Fruit fly (Drosophila melanogaster) whole organism, prepupa: ENCODE results near the gene KP78a.
A peak's percentile ranks its signal among the peaks of the same experiment; 100 is the strongest.

Experiments
- CG10631 ChIP-seq: fragments of 200-800 bp; sonication (Bioruptor generic); optimal IDR thresholded peaks from 2 replicates; lab custom pipeline; 2016; ENCODE audit warnings: missing biosample characterization, missing genetic modification characterization
- CG10669 ChIP-seq: fragments of 200-800 bp; sonication (Bioruptor generic); optimal IDR thresholded peaks from 3 replicates; lab custom pipeline; 2018; ENCODE audit warnings: missing biosample characterization, mild to moderate bottlenecking, missing genetic modification characterization, moderate library complexity
- CG1621 ChIP-seq: fragments of 200-800 bp; sonication (Bioruptor generic); optimal IDR thresholded peaks from 3 replicates; lab custom pipeline; 2018; ENCODE audit warnings: missing biosample characterization, mild to moderate bottlenecking, missing genetic modification characterization
- CG3032 ChIP-seq: fragments of 200-800 bp; optimal IDR thresholded peaks from 2 replicates; lab custom pipeline; 2019; ENCODE audit warnings: missing biosample characterization, mild to moderate bottlenecking, missing genetic modification characterization, moderate library complexity
- CG4318 ChIP-seq: fragments of 200-800 bp; sonication (Bioruptor generic); optimal IDR thresholded peaks from 3 replicates; lab custom pipeline; 2017; ENCODE audit warnings: missing biosample characterization, mild to moderate bottlenecking, missing genetic modification characterization
- CG6163 ChIP-seq: fragments of 200-800 bp; sonication (Bioruptor generic); IDR thresholded peaks from 3 replicates; pipeline ENCODE4 v1.3.6; 2022; ENCODE audit warnings: missing biosample characterization, missing genetic modification characterization
- CG6276 ChIP-seq: fragments of 200-800 bp; sonication (Bioruptor generic); optimal IDR thresholded peaks from 2 replicates; lab custom pipeline; 2017; ENCODE audit warnings: missing biosample characterization, mild to moderate bottlenecking, missing genetic modification characterization
- CG6808 ChIP-seq: fragments of 200-800 bp; sonication (Bioruptor generic); optimal IDR thresholded peaks from 3 replicates; lab custom pipeline; 2017; ENCODE audit warnings: missing biosample characterization, missing genetic modification characterization, mild to moderate bottlenecking, moderate library complexity, missing genetic modification reagents
- CG6854 ChIP-seq: fragments of 200-800 bp; sonication (Bioruptor generic); optimal IDR thresholded peaks from 2 replicates; lab custom pipeline; 2017; ENCODE audit warnings: missing biosample characterization, mild to moderate bottlenecking, missing genetic modification characterization
- CG7368 ChIP-seq: fragments of 200-800 bp; sonication (Bioruptor generic); optimal IDR thresholded peaks from 3 replicates; lab custom pipeline; 2016; ENCODE audit warnings: missing biosample characterization, missing genetic modification characterization
- CG9139 ChIP-seq: fragments of 200-800 bp; sonication (Bioruptor generic); optimal IDR thresholded peaks from 3 replicates; lab custom pipeline; 2017; ENCODE audit warnings: missing biosample characterization, mild to moderate bottlenecking, missing genetic modification characterization
- Eip75B ChIP-seq: fragments of 200-800 bp; sonication (Bioruptor generic); optimal IDR thresholded peaks from 3 replicates; lab custom pipeline; 2016; ENCODE audit warnings: missing biosample characterization, missing genetic modification characterization
- Eip78C ChIP-seq: fragments of 200-800 bp; sonication (Bioruptor generic); peaks from one replicate; lab custom pipeline; 2016; ENCODE audit warnings: missing biosample characterization, missing genetic modification characterization
- Eip93F ChIP-seq: fragments of 200-800 bp; sonication (Bioruptor generic); optimal IDR thresholded peaks from 2 replicates; lab custom pipeline; 2016; ENCODE audit warnings: missing biosample characterization, mild to moderate bottlenecking, missing genetic modification characterization
- Ets21C ChIP-seq: fragments of 200-800 bp; sonication (Bioruptor generic); optimal IDR thresholded peaks from 3 replicates; lab custom pipeline; 2016; ENCODE audit warnings: missing biosample characterization, missing genetic modification characterization
- Ets96B ChIP-seq: fragments of 200-800 bp; optimal IDR thresholded peaks from 2 replicates; lab custom pipeline; 2019; ENCODE audit warnings: missing biosample characterization, mild to moderate bottlenecking, missing genetic modification characterization, moderate library complexity
- Hr38 ChIP-seq: sonication (Bioruptor generic); optimal IDR thresholded peaks from 2 replicates; lab custom pipeline; 2016; ENCODE audit warnings: missing biosample characterization, missing genetic modification characterization
- Hr4 ChIP-seq: fragments of 200-800 bp; sonication (Bioruptor generic); optimal IDR thresholded peaks from 3 replicates; lab custom pipeline; 2016; ENCODE audit warnings: missing biosample characterization, missing genetic modification characterization
- Lpt ChIP-seq: fragments of 200-800 bp; sonication (Bioruptor generic); optimal IDR thresholded peaks from 3 replicates; lab custom pipeline; 2016; ENCODE audit warnings: missing biosample characterization, missing genetic modification characterization
- Met ChIP-seq: fragments of 200-800 bp; sonication (Bioruptor generic); optimal IDR thresholded peaks from 3 replicates; lab custom pipeline; 2016; ENCODE audit warnings: missing biosample characterization, missing genetic modification characterization
- OdsH ChIP-seq: fragments of 200-800 bp; sonication (Bioruptor generic); optimal IDR thresholded peaks from 3 replicates; lab custom pipeline; 2016; ENCODE audit warnings: missing biosample characterization, missing genetic modification characterization
- Smox ChIP-seq: fragments of 200-800 bp; sonication (Bioruptor generic); optimal IDR thresholded peaks from 3 replicates; lab custom pipeline; 2016; ENCODE audit warnings: missing biosample characterization, missing genetic modification characterization
- Sox102F ChIP-seq: fragments of 200-800 bp; sonication (Bioruptor generic); optimal IDR thresholded peaks from 2 replicates; lab custom pipeline; 2016; ENCODE audit warnings: missing biosample characterization, mild to moderate bottlenecking, missing genetic modification characterization
- Sox14 ChIP-seq: fragments of 200-800 bp; sonication (Bioruptor generic); optimal IDR thresholded peaks from 3 replicates; lab custom pipeline; 2016; ENCODE audit warnings: missing biosample characterization, missing genetic modification characterization
- achi ChIP-seq: fragments of 200-800 bp; sonication (Bioruptor generic); optimal IDR thresholded peaks from 3 replicates; lab custom pipeline; 2016; ENCODE audit warnings: missing biosample characterization, missing genetic modification characterization
- acj6 ChIP-seq: fragments of 200-800 bp; sonication (Bioruptor generic); optimal IDR thresholded peaks from 3 replicates; lab custom pipeline; 2016; ENCODE audit warnings: missing biosample characterization, missing genetic modification characterization
- dac ChIP-seq: fragments of 200-800 bp; sonication (Bioruptor generic); optimal IDR thresholded peaks from 2 replicates; lab custom pipeline; 2017; ENCODE audit warnings: missing biosample characterization, mild to moderate bottlenecking, missing genetic modification characterization
- dsx ChIP-seq: fragments of 200-800 bp; optimal IDR thresholded peaks from 3 replicates; lab custom pipeline; 2019; ENCODE audit warnings: missing biosample characterization, mild to moderate bottlenecking, missing genetic modification characterization, moderate library complexity; ENCODE audit not compliant: poor library complexity, severe bottlenecking
- eg ChIP-seq: fragments of 200-800 bp; sonication (Bioruptor generic); IDR thresholded peaks from 3 replicates; pipeline ENCODE4 v1.3.6; 2022; ENCODE audit warnings: missing biosample characterization, missing genetic modification characterization
- fd85E ChIP-seq: fragments of 200-800 bp; sonication (Bioruptor generic); optimal IDR thresholded peaks from 3 replicates; lab custom pipeline; 2016; ENCODE audit warnings: missing biosample characterization, missing genetic modification characterization
- fkh ChIP-seq: fragments of 200-800 bp; sonication (Bioruptor generic); optimal IDR thresholded peaks from 3 replicates; lab custom pipeline; 2017; ENCODE audit warnings: missing biosample characterization, mild to moderate bottlenecking, missing genetic modification characterization, moderate library complexity
- lz ChIP-seq: fragments of 200-800 bp; sonication (Bioruptor generic); optimal IDR thresholded peaks from 3 replicates; lab custom pipeline; 2016; ENCODE audit warnings: missing biosample characterization, missing genetic modification characterization
- net ChIP-seq: fragments of 200-800 bp; sonication (Bioruptor generic); optimal IDR thresholded peaks from 3 replicates; lab custom pipeline; 2016; ENCODE audit warnings: missing biosample characterization, missing genetic modification characterization
- salr ChIP-seq, 2 experiments: fragments of 200-800 bp; sonication (Bioruptor generic); optimal IDR thresholded peaks; 3 replicates each; lab custom pipeline; 2016 to 2018; ENCODE audit warnings: missing biosample characterization in 2 of 2, missing genetic modification characterization in 2 of 2, mild to moderate bottlenecking in 1 of 2
- svp ChIP-seq: fragments of 200-800 bp; sonication (Bioruptor generic); peaks from one replicate; lab custom pipeline; 2016; ENCODE audit warnings: missing biosample characterization, missing genetic modification characterization
- topi ChIP-seq: fragments of 200-800 bp; sonication (Bioruptor generic); optimal IDR thresholded peaks from 3 replicates; lab custom pipeline; 2016; ENCODE audit warnings: missing biosample characterization, missing genetic modification characterization
- vri ChIP-seq: fragments of 200-800 bp; sonication (Bioruptor generic); optimal IDR thresholded peaks from 3 replicates; lab custom pipeline; 2016; ENCODE audit warnings: missing biosample characterization, mild to moderate bottlenecking, missing genetic modification characterization

The KP78a gene

dm6 chr3R:11363577-11363976, 10.6 kb upstream of the KP78a start:
- TF ChIP-seq Smox (GFP tag; lab: Kevin White, UChicago) (no peak), Ets21C (GFP tag; lab: Kevin White, UChicago) (no peak), eg (GFP tag; lab: Robert Waterston, UW) (no peak), CG7368 (GFP tag; lab: Kevin White, UChicago) (no peak), topi (GFP tag; lab: Kevin White, UChicago) (no peak), Hr38 (no peak), fd85E (GFP tag; lab: Kevin White, UChicago) (no peak)

DNA sequence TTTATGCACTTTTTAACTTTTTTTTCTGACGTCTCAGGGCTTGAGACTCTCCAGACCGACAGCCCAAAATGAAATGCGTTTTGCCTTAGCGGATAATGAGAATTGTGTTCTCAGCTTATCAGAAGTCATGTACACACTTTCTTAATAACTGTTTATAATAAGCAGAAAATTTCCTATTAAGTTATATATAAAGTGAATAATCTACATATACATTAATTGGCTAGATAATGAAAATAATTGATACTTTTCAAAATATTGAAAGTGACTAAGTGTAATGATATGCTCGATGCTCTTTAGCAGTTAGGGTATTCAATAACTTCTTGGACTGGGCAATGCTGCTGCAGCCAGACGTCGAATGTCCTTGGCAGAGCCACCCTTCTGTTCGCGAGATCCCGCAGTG, 9.0 kb upstream of the KP78a start:
- TF ChIP-seq topi (GFP tag; lab: Kevin White, UChicago) (no peak), fkh (GFP tag; lab: Kevin White, UChicago) (no peak), dsx (GFP tag; lab: Kevin White, UChicago) (no peak), CG7368 (GFP tag; lab: Kevin White, UChicago) (no peak), CG6276 (GFP tag; lab: Kevin White, UChicago) (no peak), net (GFP tag; lab: Kevin White, UChicago) (no peak), CG6808 (GFP tag; lab: Kevin White, UChicago) (no peak), achi (no peak), CG10631 (GFP tag; lab: Kevin White, UChicago) (no peak), acj6 (no peak), Smox (GFP tag; lab: Kevin White, UChicago) (peak; percentile 18), dac (GFP tag; lab: Kevin White, UChicago) (no peak), Hr38 (no peak), Sox14 (GFP tag; lab: Kevin White, UChicago) (no peak), CG9139 (no peak), Eip78C (GFP tag; lab: Kevin White, UChicago) (peak; percentile 55), salr (GFP tag; optimal IDR thresholded peaks at IDR 0.05; lab: Kevin White, UChicago) (no peak), Ets96B (tag; lab: Kevin White, UChicago) (peak; percentile 9), CG10669 (GFP tag; lab: Kevin White, UChicago) (peak; percentile 25), Met (GFP tag; lab: Kevin White, UChicago) (peak; percentile 6), CG3032 (tag; lab: Kevin White, UChicago) (peak; percentile 20), svp (GFP tag; lab: Kevin White, UChicago) (peak; percentile 38), Eip75B (GFP tag; lab: Kevin White, UChicago) (no peak), CG4318 (GFP tag; lab: Kevin White, UChicago) (no peak), CG1621 (tag; lab: Kevin White, UChicago) (no peak), Eip93F (GFP tag; lab: Kevin White, UChicago) (no peak), OdsH (no peak), fd85E (GFP tag; lab: Kevin White, UChicago) (no peak)
- TF ChIP-seq, all 60 proteins: peak for 7

dm6 chr3R:11352482-11352732, 524 bp downstream of the KP78a start:
- TF ChIP-seq CG1621 (tag; lab: Kevin White, UChicago): no peak
- no peak for TF ChIP-seq fd85E (GFP tag; lab: Kevin White, UChicago)
- TF ChIP-seq Lpt (GFP tag; lab: Kevin White, UChicago): peak; percentile 1
- TF ChIP-seq Sox102F: no peak
- no peak for TF ChIP-seq OdsH
- TF ChIP-seq CG10631 (GFP tag; lab: Kevin White, UChicago): no peak
- no peak for TF ChIP-seq Hr38
- peak; percentile 48; the same call in 1 of the 3 replicates for TF ChIP-seq CG6163 (GFP tag; lab: Robert Waterston, UW)
- no peak for TF ChIP-seq CG4318 (GFP tag; lab: Kevin White, UChicago)
- TF ChIP-seq vri (GFP tag; lab: Kevin White, UChicago): no peak

dm6 chr3R:11351721-11352481, 1.0 kb downstream of the KP78a start:
- TF ChIP-seq achi (no peak), Hr4 (GFP tag; lab: Kevin White, UChicago) (no peak), Met (GFP tag; lab: Kevin White, UChicago) (no peak), eg (GFP tag; lab: Robert Waterston, UW) (no peak), salr (GFP tag; optimal IDR thresholded peaks at IDR 0.05; lab: Kevin White, UChicago) (no peak), CG6854 (GFP tag; lab: Kevin White, UChicago) (no peak), CG6163 (GFP tag; lab: Robert Waterston, UW) (no peak), Smox (GFP tag; lab: Kevin White, UChicago) (no peak), lz (GFP tag; lab: Kevin White, UChicago) (no peak), Eip75B (GFP tag; lab: Kevin White, UChicago) (no peak)
